Worm (Caenorhabditis elegans) whole organism, L4 larva: ENCODE data around the gene tbx-7.

Experiments used
- D1046.2 ChIP-seq: fragments of 200-800 bp; sonication (Bioruptor generic); IDR thresholded peaks from 2 replicates; pipeline ENCODE4 v1.3.6; 2022; ENCODE audit warnings: missing genetic modification characterization, missing compliant biosample characterization
- F10B5.3 ChIP-seq: sonication (generic microtip); optimal IDR thresholded peaks from 2 replicates; lab custom pipeline; 2016; ENCODE audit warnings: mild to moderate bottlenecking, missing genetic modification characterization, missing compliant biosample characterization
- T20F7.1 ChIP-seq: fragments of 200-800 bp; sonication (Bioruptor generic); optimal IDR thresholded peaks from 2 replicates; lab custom pipeline; 2018; ENCODE audit warnings: mild to moderate bottlenecking, missing genetic modification characterization, missing compliant biosample characterization
- Y105C5A.15 ChIP-seq: fragments of 200-800 bp; sonication (Bioruptor generic); IDR thresholded peaks from 2 replicates; pipeline ENCODE4 v1.3.6; 2022; ENCODE audit warnings: missing genetic modification characterization, missing compliant biosample characterization
- Y48G9A.11 ChIP-seq: fragments of 200-800 bp; sonication (Bioruptor generic); IDR thresholded peaks from 2 replicates; pipeline ENCODE4 v1.3.6; 2022; ENCODE audit warnings: missing genetic modification reagents, missing genetic modification characterization, missing compliant biosample characterization
- Y5F2A.4 ChIP-seq: fragments of 200-800 bp; sonication (Bioruptor generic); optimal IDR thresholded peaks from 2 replicates; lab custom pipeline; 2018; ENCODE audit warnings: mild to moderate bottlenecking, missing genetic modification characterization, missing compliant biosample characterization
- Y75B8A.6 ChIP-seq: fragments of 200-800 bp; sonication (Bioruptor generic); IDR thresholded peaks from 2 replicates; pipeline ENCODE4 v1.3.6; 2022; ENCODE audit warnings: missing genetic modification reagents, missing genetic modification characterization, missing compliant biosample characterization
- ZK337.2 ChIP-seq: fragments of 200-800 bp; sonication (Bioruptor generic); IDR thresholded peaks from 2 replicates; pipeline ENCODE4 v1.3.6; 2022; ENCODE audit warnings: missing genetic modification reagents, missing genetic modification characterization, missing compliant biosample characterization
- ZK546.5 ChIP-seq, 2 experiments: sonication (generic microtip); optimal IDR thresholded peaks; 2 replicates each; lab custom pipeline; 2017; ENCODE audit warnings: missing biosample characterization in 2 of 2, missing genetic modification characterization in 2 of 2
- aha-1 ChIP-seq: fragments of 150-350 bp; peaks from one replicate; lab custom pipeline; 2014; ENCODE audit warnings: missing biosample characterization, missing genetic modification characterization
- aly-2 ChIP-seq: sonication (generic microtip); optimal IDR thresholded peaks from 2 replicates; lab custom pipeline; 2018; ENCODE audit warnings: missing biosample characterization, missing genetic modification characterization
- ama-1 ChIP-seq: fragments of 150-350 bp; optimal IDR thresholded peaks from 2 replicates; lab custom pipeline; 2014; ENCODE audit warnings: inconsistent platforms, mixed read lengths
- attf-4 ChIP-seq: sonication (generic microtip); optimal IDR thresholded peaks from 3 replicates; lab custom pipeline; 2017; ENCODE audit warnings: missing biosample characterization, missing genetic modification characterization
- ceh-20 ChIP-seq: fragments of 200-800 bp; sonication (Bioruptor generic); IDR thresholded peaks from 2 replicates; pipeline ENCODE4 v1.3.6; 2022; ENCODE audit warnings: missing genetic modification reagents, missing genetic modification characterization, missing compliant biosample characterization
- ceh-28 ChIP-seq: fragments of 150-350 bp; optimal IDR thresholded peaks from 2 replicates; lab custom pipeline; 2014; ENCODE audit warnings: missing biosample characterization, missing genetic modification reagents, missing genetic modification characterization
- ceh-44 ChIP-seq: fragments of 200-800 bp; sonication (Bioruptor generic); IDR thresholded peaks from 2 replicates; pipeline ENCODE4 v1.3.6; 2022; ENCODE audit warnings: missing genetic modification reagents, missing genetic modification characterization, missing compliant biosample characterization
- ctbp-1 ChIP-seq: fragments of 200-800 bp; sonication (Bioruptor generic); IDR thresholded peaks from 2 replicates; pipeline ENCODE4 v1.3.6; 2022; ENCODE audit warnings: missing genetic modification reagents, missing genetic modification characterization, missing compliant biosample characterization
- daf-19 ChIP-seq: fragments of 200-800 bp; sonication (Bioruptor generic); conservative IDR thresholded peaks from 2 replicates; pipeline ENCODE4 v1.3.6; 2022; ENCODE audit warnings: missing genetic modification characterization, missing compliant biosample characterization
- daf-8 ChIP-seq: fragments of 200-800 bp; sonication (Bioruptor generic); IDR thresholded peaks from 2 replicates; pipeline ENCODE4 v1.3.6; 2022; ENCODE audit warnings: missing genetic modification characterization, missing compliant biosample characterization
- dmd-6 ChIP-seq: fragments of 200-800 bp; sonication (Bioruptor generic); IDR thresholded peaks from 2 replicates; pipeline ENCODE4 v1.3.6; 2022; ENCODE audit warnings: missing genetic modification reagents, missing genetic modification characterization, missing compliant biosample characterization
- dmd-8 ChIP-seq: fragments of 200-800 bp; sonication (Bioruptor generic); IDR thresholded peaks from 2 replicates; pipeline ENCODE4 v1.3.6; 2022; ENCODE audit warnings: missing genetic modification characterization, missing compliant biosample characterization
- duxl-1 ChIP-seq: sonication (generic microtip); optimal IDR thresholded peaks from 2 replicates; lab custom pipeline; 2016; ENCODE audit warnings: mild to moderate bottlenecking, missing genetic modification characterization, moderate library complexity, missing compliant biosample characterization; ENCODE audit not compliant: poor library complexity
- dve-1 ChIP-seq: sonication (generic microtip); optimal IDR thresholded peaks from 2 replicates; lab custom pipeline; 2017; ENCODE audit warnings: antibody characterized with exemption, mild to moderate bottlenecking, missing genetic modification characterization, missing compliant biosample characterization; ENCODE audit not compliant: insufficient read depth
- fos-1 ChIP-seq: fragments of 150-350 bp; optimal IDR thresholded peaks from 2 replicates; lab custom pipeline; 2014; ENCODE audit warnings: missing biosample characterization, missing genetic modification characterization
- gei-8 ChIP-seq: fragments of 200-800 bp; sonication (Bioruptor generic); optimal IDR thresholded peaks from 2 replicates; lab custom pipeline; 2018; ENCODE audit warnings: mild to moderate bottlenecking, missing genetic modification characterization, missing compliant biosample characterization
- hmg-1.1 ChIP-seq: fragments of 200-800 bp; sonication (Bioruptor generic); IDR thresholded peaks from 2 replicates; pipeline ENCODE4 v1.3.6; 2022; ENCODE audit warnings: missing genetic modification reagents, missing genetic modification characterization, missing compliant biosample characterization
- lin-13 ChIP-seq: fragments of 150-350 bp; optimal IDR thresholded peaks from 2 replicates; lab custom pipeline; 2014; ENCODE audit warnings: missing biosample characterization, missing genetic modification reagents, missing genetic modification characterization
- lin-29 ChIP-seq: fragments of 200-800 bp; sonication (Bioruptor generic); IDR thresholded peaks from 2 replicates; pipeline ENCODE4 v1.3.6; 2022; ENCODE audit warnings: missing genetic modification reagents, missing genetic modification characterization, missing compliant biosample characterization
- madf-5 ChIP-seq, 2 experiments: fragments of 200-800 bp; sonication (Bioruptor generic); IDR thresholded peaks; 2 replicates each; pipeline ENCODE4 v1.3.6; 2022; ENCODE audit warnings: missing compliant biosample characterization in 2 of 2, missing genetic modification characterization in 2 of 2
- mdl-1 ChIP-seq, 2 experiments: fragments of 150-350 bp in 1 of 2; sonication (generic microtip) in 1 of 2; optimal IDR thresholded peaks; 2 replicates each; lab custom pipeline; 2014 to 2017; ENCODE audit warnings: missing biosample characterization in 2 of 2, missing genetic modification characterization in 2 of 2
- mdt-29 ChIP-seq: fragments of 200-800 bp; sonication (Bioruptor generic); IDR thresholded peaks from 2 replicates; pipeline ENCODE4 v1.3.6; 2022; ENCODE audit warnings: missing genetic modification reagents, missing genetic modification characterization, missing compliant biosample characterization
- mxl-2 ChIP-seq: fragments of 200-800 bp; sonication (Bioruptor generic); conservative IDR thresholded peaks from 2 replicates; pipeline ENCODE4 v1.3.6; 2022; ENCODE audit warnings: missing genetic modification reagents, missing genetic modification characterization, missing compliant biosample characterization
- nhr-10 ChIP-seq: fragments of 150-350 bp; optimal IDR thresholded peaks from 2 replicates; lab custom pipeline; 2014; ENCODE audit warnings: missing biosample characterization, missing genetic modification characterization
- nhr-102 ChIP-seq: sonication (generic microtip); optimal IDR thresholded peaks from 2 replicates; lab custom pipeline; 2016; ENCODE audit warnings: mild to moderate bottlenecking, missing genetic modification characterization, moderate library complexity, missing compliant biosample characterization
- nhr-111 ChIP-seq: fragments of 200-800 bp; sonication (Bioruptor generic); optimal IDR thresholded peaks from 2 replicates; lab custom pipeline; 2018; ENCODE audit warnings: mild to moderate bottlenecking, missing genetic modification characterization, missing compliant biosample characterization
- nhr-25 ChIP-seq: sonication (generic microtip); optimal IDR thresholded peaks from 2 replicates; lab custom pipeline; 2017; ENCODE audit warnings: missing genetic modification characterization, mild to moderate bottlenecking, missing compliant biosample characterization, antibody characterized with exemption, moderate library complexity, borderline replicate concordance; ENCODE audit not compliant: insufficient read depth
- nhr-28 ChIP-seq: fragments of 150-350 bp; optimal IDR thresholded peaks from 2 replicates; lab custom pipeline; 2014; ENCODE audit warnings: missing biosample characterization, missing genetic modification characterization
- nhr-41 ChIP-seq: fragments of 200-800 bp; sonication (Bioruptor generic); IDR thresholded peaks from 2 replicates; pipeline ENCODE4 v1.3.6; 2022; ENCODE audit warnings: missing genetic modification reagents, missing genetic modification characterization, missing compliant biosample characterization
- nhr-76 ChIP-seq: fragments of 150-350 bp; optimal IDR thresholded peaks from 2 replicates; lab custom pipeline; 2014; ENCODE audit warnings: missing biosample characterization, missing genetic modification characterization
- nhr-77 ChIP-seq: fragments of 150-350 bp; optimal IDR thresholded peaks from 2 replicates; lab custom pipeline; 2014; ENCODE audit warnings: missing biosample characterization, missing genetic modification characterization
- pha-4 ChIP-seq, 2 experiments: fragments of 150-350 bp in 1 of 2; fragments of 200-800 bp in 1 of 2; sonication (Bioruptor generic) in 1 of 2; IDR thresholded peaks in 1 of 2; optimal IDR thresholded peaks in 1 of 2; 2 replicates each; pipeline versions ENCODE4 v1.3.6 to Lab custom; 2014 to 2022; ENCODE audit warnings: missing genetic modification characterization in 2 of 2, missing genetic modification reagents in 2 of 2, missing biosample characterization in 1 of 2, missing compliant biosample characterization in 1 of 2
- pqm-1 ChIP-seq: sonication (generic microtip); optimal IDR thresholded peaks from 2 replicates; lab custom pipeline; 2017; ENCODE audit warnings: missing biosample characterization, missing genetic modification characterization
- sdz-12 ChIP-seq: fragments of 200-800 bp; sonication (Bioruptor generic); optimal IDR thresholded peaks from 2 replicates; lab custom pipeline; 2018; ENCODE audit warnings: mild to moderate bottlenecking, missing genetic modification characterization, missing compliant biosample characterization
- snpc-1.2 ChIP-seq: fragments of 200-800 bp; sonication (Bioruptor generic); IDR thresholded peaks from 2 replicates; pipeline ENCODE4 v1.3.6; 2022; ENCODE audit warnings: missing genetic modification reagents, missing genetic modification characterization, missing compliant biosample characterization
- spr-3 ChIP-seq: fragments of 200-800 bp; sonication (Bioruptor generic); optimal IDR thresholded peaks from 2 replicates; lab custom pipeline; 2018; ENCODE audit warnings: mild to moderate bottlenecking, missing genetic modification characterization, missing compliant biosample characterization
- unc-62 ChIP-seq, 3 experiments: fragments of 150-350 bp in 1 of 3; sonication (generic microtip); optimal IDR thresholded peaks in 2 of 3; peaks in 1 of 3; 1 replicate in 1 of 3; 2 replicates in 2 of 3; lab custom pipeline; 2014 to 2017; ENCODE audit warnings: missing biosample characterization in 3 of 3, missing genetic modification characterization in 3 of 3, missing genetic modification reagents in 3 of 3, missing genotype in 1 of 3
- zag-1 ChIP-seq: fragments of 150-350 bp; optimal IDR thresholded peaks from 2 replicates; lab custom pipeline; 2014; ENCODE audit warnings: missing biosample characterization, missing genetic modification characterization
- zip-11 ChIP-seq: fragments of 200-800 bp; sonication (Bioruptor generic); IDR thresholded peaks from 2 replicates; pipeline ENCODE4 v1.3.6; 2022; ENCODE audit warnings: missing genetic modification characterization, missing compliant biosample characterization
- zip-2 ChIP-seq: fragments of 150-350 bp; optimal IDR thresholded peaks from 2 replicates; lab custom pipeline; 2014; ENCODE audit warnings: missing biosample characterization, missing genetic modification characterization
- ztf-7 ChIP-seq: fragments of 150-350 bp; optimal IDR thresholded peaks from 2 replicates; lab custom pipeline; 2014; ENCODE audit warnings: missing biosample characterization, missing genetic modification characterization

Gene tbx-7

ce11 chrIII:5982026-5982425 lies 46.3 kb downstream of the tbx-7 start, which contains the start of gene frm-2:
frm-2 (minus strand) TSS chrIII:5982126.
- TF ChIP-seq Y105C5A.15 (GFP tag; lab: Robert Waterston, UW) (no peak), nhr-111 (GFP tag; lab: Kevin White, UChicago) (no peak), dmd-8 (no peak), nhr-77 (tag; lab: Kevin White, UChicago) (no peak), ceh-28 (tag; lab: Kevin White, UChicago) (no peak), zip-11 (GFP tag; lab: Robert Waterston, UW) (no peak), ZK337.2 (GFP tag; lab: Robert Waterston, UW) (no peak), T20F7.1 (GFP tag; lab: Kevin White, UChicago) (no peak), fos-1 (tag; lab: Kevin White, UChicago) (no peak)

- TF ChIP-seq lin-29 (GFP tag; lab: Robert Waterston, UW) (no peak), ctbp-1 (GFP tag; lab: Robert Waterston, UW) (no peak), pha-4 (GFP tag; IDR thresholded peaks at IDR 0.05; lab: Robert Waterston, UW) (no peak), pha-4 (tag; optimal IDR thresholded peaks at IDR 0.05; lab: Kevin White, UChicago) (no peak), mdt-29 (GFP tag; lab: Robert Waterston, UW) (no peak), ZK546.5 (tag; optimal IDR thresholded peaks at IDR 0.05; lab: Kevin White, UChicago) (no peak), snpc-1.2 (no peak), aha-1 (no peak), zag-1 (no peak), ztf-7 (tag; lab: Kevin White, UChicago) (no peak), ceh-20 (no peak), nhr-10 (tag; lab: Kevin White, UChicago) (no peak), nhr-28 (tag; lab: Kevin White, UChicago) (peak; percentile 77), Y105C5A.15 (GFP tag; lab: Robert Waterston, UW) (no peak), nhr-41 (GFP tag; lab: Robert Waterston, UW) (peak; percentile 56; the same call in 1 of the 2 replicates), nhr-25 (tag; lab: Kevin White, UChicago) (no peak), zip-2 (no peak), sdz-12 (GFP tag; lab: Kevin White, UChicago) (no peak), Y48G9A.11 (GFP tag; lab: Robert Waterston, UW) (no peak), duxl-1 (tag; lab: Kevin White, UChicago) (no peak), attf-4 (tag; lab: Kevin White, UChicago) (no peak), aly-2 (no peak), mdl-1 (tag; optimal IDR thresholded peaks at IDR 0.05; lab: Kevin White, UChicago) (no peak), D1046.2 (GFP tag; lab: Robert Waterston, UW) (no peak), hmg-1.1 (no peak), unc-62 (GFP tag; optimal IDR thresholded peaks at IDR 0.05 in 1 of 2; lab: Kevin White, UChicago) (no peak), unc-62 (tag; optimal IDR thresholded peaks at IDR 0.05; lab: Kevin White, UChicago) (no peak), daf-19 (no peak), nhr-102 (tag; lab: Kevin White, UChicago) (no peak), madf-5 (GFP tag; IDR thresholded peaks at IDR 0.05; lab: Robert Waterston, UW) (no peak), spr-3 (GFP tag; lab: Kevin White, UChicago) (no peak), daf-8 (no peak), Y5F2A.4 (GFP tag; lab: Kevin White, UChicago) (no peak), ceh-44 (GFP tag; lab: Robert Waterston, UW) (no peak), nhr-76 (tag; lab: Kevin White, UChicago) (no peak), mxl-2 (GFP tag; lab: Robert Waterston, UW) (no peak), ama-1 (no peak), Y75B8A.6 (GFP tag; lab: Robert Waterston, UW) (no peak), lin-13 (no peak), dmd-6 (GFP tag; lab: Robert Waterston, UW) (peak; percentile 45), gei-8 (GFP tag; lab: Kevin White, UChicago) (no peak), F10B5.3 (tag; lab: Kevin White, UChicago) (no peak), pqm-1 (tag; lab: Kevin White, UChicago) (peak; percentile 97), dve-1 (tag; lab: Kevin White, UChicago) (peak; percentile 35)
These were observed 46.9 kb downstream of the tbx-7 start for ce11 chrIII:5981407-5981806.
